Worm (Caenorhabditis elegans) whole organism, midembryonic: ENCODE results near the gene faxc-1.
A peak's percentile ranks its signal among the peaks of the same experiment; 100 is the strongest.

Source experiments
- T22C8.4 ChIP-seq: fragments of 200-800 bp; sonication (Bioruptor generic); IDR thresholded peaks from 2 replicates; pipeline ENCODE4 v1.3.6; 2022; ENCODE audit warnings: missing genetic modification characterization, missing compliant biosample characterization
- flt-1 ChIP-seq: fragments of 200-800 bp; sonication (Bioruptor generic); IDR thresholded peaks from 2 replicates; pipeline ENCODE4 v1.3.6; 2022; ENCODE audit warnings: missing genetic modification characterization, missing compliant biosample characterization
- ref-1 ChIP-seq: fragments of 200-800 bp; sonication (Bioruptor generic); conservative IDR thresholded peaks from 2 replicates; pipeline ENCODE4 v1.3.6; 2022; ENCODE audit warnings: missing genetic modification reagents, missing genetic modification characterization, missing compliant biosample characterization
- ztf-29 ChIP-seq: fragments of 200-800 bp; sonication (Bioruptor generic); IDR thresholded peaks from 2 replicates; pipeline ENCODE4 v1.3.6; 2022; ENCODE audit warnings: missing genetic modification reagents, missing genetic modification characterization, missing compliant biosample characterization

- TF ChIP-seq T22C8.4 (GFP tag; lab: Robert Waterston, UW) (0 out of 2 replicates have a peak, but pooled peaks have one; percentile 8), ref-1 (GFP tag; lab: Robert Waterston, UW) (no peak), flt-1 (GFP tag; lab: Robert Waterston, UW) (no peak), ztf-29 (GFP tag; lab: Robert Waterston, UW) (no peak)
Observed at ce11 chrII:12257095-12257494, 6.9 kb upstream of the faxc-1 start.
